Fruit fly (Drosophila melanogaster) whole organism, embryonic: ENCODE results near the gene ftz.
A peak's percentile ranks its signal among the peaks of the same experiment; 100 is the strongest.

ENCODE experiments used
- Ada2b ChIP-seq: fragments of 200-800 bp; sonication (Bioruptor generic); IDR thresholded peaks from 2 replicates; pipeline ENCODE4 v1.3.6; 2022; ENCODE audit warnings: missing biosample characterization, missing genetic modification characterization
- Antp ChIP-seq: fragments of 200-800 bp; sonication (Bioruptor generic); optimal IDR thresholded peaks from 3 replicates; lab custom pipeline; 2016; ENCODE audit warnings: missing biosample characterization, missing genetic modification characterization
- B-H1 ChIP-seq: fragments of 200-800 bp; sonication (Bioruptor generic); IDR thresholded peaks from 3 replicates; pipeline ENCODE4 v1.3.6; 2022; ENCODE audit warnings: missing biosample characterization, missing genetic modification characterization
- Bgb ChIP-seq: fragments of 200-800 bp; sonication (Bioruptor generic); IDR thresholded peaks from 2 replicates; pipeline ENCODE4 v1.3.6; 2022; ENCODE audit warnings: missing biosample characterization, missing genetic modification characterization; ENCODE audit not compliant: partially characterized antibody
- Bteb2 ChIP-seq: fragments of 200-800 bp; sonication (Bioruptor generic); optimal IDR thresholded peaks from 2 replicates; lab custom pipeline; 2016; ENCODE audit warnings: missing biosample characterization, missing genetic modification characterization
- CG10274 ChIP-seq: fragments of 200-800 bp; sonication (Bioruptor generic); optimal IDR thresholded peaks from 3 replicates; lab custom pipeline; 2017; ENCODE audit warnings: missing biosample characterization, mild to moderate bottlenecking, missing genetic modification characterization
- CG10462 ChIP-seq: fragments of 200-800 bp; sonication (Bioruptor generic); optimal IDR thresholded peaks from 2 replicates; lab custom pipeline; 2016; ENCODE audit warnings: missing biosample characterization, missing genetic modification characterization
- CG10979 ChIP-seq: fragments of 200-800 bp; sonication (Bioruptor generic); optimal IDR thresholded peaks from 2 replicates; lab custom pipeline; 2018; ENCODE audit warnings: missing biosample characterization, mild to moderate bottlenecking, missing genetic modification characterization, moderate library complexity
- CG12071 ChIP-seq: fragments of 200-800 bp; sonication (Bioruptor generic); optimal IDR thresholded peaks from 3 replicates; lab custom pipeline; 2018; ENCODE audit warnings: missing biosample characterization, mild to moderate bottlenecking, missing genetic modification characterization
- CG12236 ChIP-seq: fragments of 200-800 bp; sonication (Bioruptor generic); optimal IDR thresholded peaks from 2 replicates; lab custom pipeline; 2016; ENCODE audit warnings: missing biosample characterization, missing genetic modification characterization
- CG14050 ChIP-seq: fragments of 200-800 bp; sonication (Bioruptor generic); IDR thresholded peaks from 3 replicates; pipeline ENCODE4 v1.3.6; 2022; ENCODE audit warnings: missing biosample characterization, missing genetic modification characterization
- CG14860 ChIP-seq: fragments of 200-800 bp; sonication (Bioruptor generic); IDR thresholded peaks from 3 replicates; pipeline ENCODE4 v1.3.6; 2022; ENCODE audit warnings: missing biosample characterization, missing genetic modification characterization; ENCODE audit not compliant: partially characterized antibody
- CG16813 ChIP-seq: fragments of 200-800 bp; sonication (Bioruptor generic); IDR thresholded peaks from 3 replicates; pipeline ENCODE4 v1.3.6; 2022; ENCODE audit warnings: missing biosample characterization, missing genetic modification characterization; ENCODE audit not compliant: partially characterized antibody
- CG18262 ChIP-seq: fragments of 200-800 bp; optimal IDR thresholded peaks from 3 replicates; lab custom pipeline; 2019; ENCODE audit warnings: missing biosample characterization, mild to moderate bottlenecking, missing genetic modification characterization, moderate library complexity
- CG18619 ChIP-seq: fragments of 200-800 bp; sonication (Bioruptor generic); optimal IDR thresholded peaks from 3 replicates; lab custom pipeline; 2017; ENCODE audit warnings: missing biosample characterization, mild to moderate bottlenecking, missing genetic modification characterization
- CG2120 ChIP-seq: fragments of 200-800 bp; sonication (Bioruptor generic); optimal IDR thresholded peaks from 3 replicates; lab custom pipeline; 2016; ENCODE audit warnings: missing biosample characterization, missing genetic modification characterization
- CG31441 ChIP-seq: fragments of 200-800 bp; sonication (Bioruptor generic); IDR thresholded peaks from 2 replicates; pipeline ENCODE4 v1.3.6; 2022; ENCODE audit warnings: missing biosample characterization, missing genetic modification characterization
- CG32532 ChIP-seq: fragments of 200-800 bp; sonication (Bioruptor generic); IDR thresholded peaks from 2 replicates; pipeline ENCODE4 v1.3.6; 2022; ENCODE audit warnings: missing biosample characterization, missing genetic modification characterization
- CG3838 ChIP-seq: fragments of 200-800 bp; sonication (Bioruptor generic); optimal IDR thresholded peaks from 3 replicates; lab custom pipeline; 2016; ENCODE audit warnings: missing biosample characterization, missing genetic modification characterization
- CG4424 ChIP-seq: fragments of 200-800 bp; sonication (Bioruptor generic); optimal IDR thresholded peaks from 3 replicates; lab custom pipeline; 2016; ENCODE audit warnings: missing biosample characterization, missing genetic modification characterization
- CG4854 ChIP-seq: fragments of 200-800 bp; sonication (Bioruptor generic); optimal IDR thresholded peaks from 2 replicates; lab custom pipeline; 2016; ENCODE audit warnings: missing biosample characterization, missing genetic modification characterization, inconsistent platforms
- CG6689 ChIP-seq: fragments of 200-800 bp; sonication (Bioruptor generic); IDR thresholded peaks from 2 replicates; pipeline ENCODE4 v1.3.6; 2022; ENCODE audit warnings: missing biosample characterization, missing genetic modification characterization
- CG6791 ChIP-seq: fragments of 200-800 bp; sonication (Bioruptor generic); IDR thresholded peaks from 3 replicates; pipeline ENCODE4 v1.3.6; 2022; ENCODE audit warnings: missing biosample characterization, missing genetic modification characterization; ENCODE audit not compliant: partially characterized antibody
- CG7839 ChIP-seq: fragments of 200-800 bp; sonication (Bioruptor generic); optimal IDR thresholded peaks from 3 replicates; lab custom pipeline; 2018; ENCODE audit warnings: missing biosample characterization, mild to moderate bottlenecking, missing genetic modification characterization, moderate library complexity
- Dip3 ChIP-seq: fragments of 200-800 bp; sonication (Bioruptor generic); optimal IDR thresholded peaks from 3 replicates; lab custom pipeline; 2016; ENCODE audit warnings: missing biosample characterization, missing genetic modification characterization
- Dll ChIP-seq: fragments of 200-800 bp; sonication (Bioruptor generic); IDR thresholded peaks from 4 replicates; pipeline ENCODE4 v1.3.6; 2022; ENCODE audit warnings: missing biosample characterization, missing genetic modification characterization; ENCODE audit not compliant: partially characterized antibody
- Eip74EF ChIP-seq, 2 experiments: fragments of 200-800 bp in 1 of 2; fragments of >200 bp in 1 of 2; sonication (Bioruptor generic) in 1 of 2; optimal IDR thresholded peaks; 2 replicates each; lab custom pipeline; 2017 to 2019; ENCODE audit warnings: missing biosample characterization in 2 of 2, missing genetic modification characterization in 2 of 2, mild to moderate bottlenecking in 1 of 2, moderate library complexity in 1 of 2
- Hr51 ChIP-seq, 2 experiments: fragments of 200-800 bp; sonication (Bioruptor generic); optimal IDR thresholded peaks; 2 replicates in 1 of 2; 3 replicates in 1 of 2; lab custom pipeline; 2016 to 2018; ENCODE audit warnings: missing biosample characterization in 2 of 2, missing genetic modification characterization in 2 of 2, mild to moderate bottlenecking in 1 of 2, moderate library complexity in 1 of 2
- NFAT ChIP-seq: fragments of 200-800 bp; sonication (Bioruptor generic); IDR thresholded peaks from 2 replicates; pipeline ENCODE4 v1.3.6; 2022; ENCODE audit warnings: missing biosample characterization, missing genetic modification characterization
- Side ChIP-seq: fragments of 200-800 bp; sonication (Bioruptor generic); optimal IDR thresholded peaks from 2 replicates; lab custom pipeline; 2016; ENCODE audit warnings: missing biosample characterization, missing genetic modification characterization
- Sox100B ChIP-seq: fragments of 200-800 bp; sonication (Bioruptor generic); optimal IDR thresholded peaks from 3 replicates; lab custom pipeline; 2018; ENCODE audit warnings: missing biosample characterization, mild to moderate bottlenecking, missing genetic modification characterization
- Sox102F ChIP-seq: fragments of 200-800 bp; sonication (Bioruptor generic); optimal IDR thresholded peaks from 2 replicates; lab custom pipeline; 2018; ENCODE audit warnings: missing biosample characterization, mild to moderate bottlenecking, missing genetic modification characterization, moderate library complexity
- Xrp1 ChIP-seq: fragments of 200-800 bp; sonication (Bioruptor generic); IDR thresholded peaks from 2 replicates; pipeline ENCODE4 v1.3.6; 2022; ENCODE audit warnings: missing biosample characterization, missing genetic modification characterization
- abd-A ChIP-seq: fragments of 200-800 bp; sonication (Bioruptor generic); optimal IDR thresholded peaks from 3 replicates; lab custom pipeline; 2019; ENCODE audit warnings: missing biosample characterization, mild to moderate bottlenecking, missing genetic modification characterization, moderate library complexity
- ap ChIP-seq: fragments of 200-800 bp; sonication (Bioruptor generic); IDR thresholded peaks from 2 replicates; pipeline ENCODE4 v1.3.6; 2022; ENCODE audit warnings: missing biosample characterization, missing genetic modification characterization
- ara ChIP-seq: fragments of 200-800 bp; sonication (Bioruptor generic); IDR thresholded peaks from 2 replicates; pipeline ENCODE4 v1.3.6; 2022; ENCODE audit warnings: missing biosample characterization, missing genetic modification characterization
- ems ChIP-seq: fragments of 200-800 bp; sonication (Bioruptor generic); optimal IDR thresholded peaks from 3 replicates; lab custom pipeline; 2016; ENCODE audit warnings: missing biosample characterization, missing genetic modification characterization
- fd96Cb ChIP-seq: fragments of 200-800 bp; sonication (Bioruptor generic); optimal IDR thresholded peaks from 2 replicates; lab custom pipeline; 2018; ENCODE audit warnings: missing biosample characterization, mild to moderate bottlenecking, missing genetic modification characterization, moderate library complexity
- gem ChIP-seq: fragments of 200-800 bp; sonication (Bioruptor generic); optimal IDR thresholded peaks from 2 replicates; lab custom pipeline; 2019; ENCODE audit warnings: missing biosample characterization, mild to moderate bottlenecking, missing genetic modification characterization, moderate library complexity
- gro ChIP-seq: fragments of 200-800 bp; sonication (Bioruptor generic); optimal IDR thresholded peaks from 2 replicates; lab custom pipeline; 2016; ENCODE audit warnings: missing biosample characterization, missing genetic modification characterization
- her ChIP-seq: fragments of 200-800 bp; sonication (Bioruptor generic); optimal IDR thresholded peaks from 2 replicates; lab custom pipeline; 2016; ENCODE audit warnings: missing biosample characterization, missing genetic modification characterization
- jumu ChIP-seq: fragments of 200-800 bp; sonication (Bioruptor generic); optimal IDR thresholded peaks from 3 replicates; lab custom pipeline; 2016; ENCODE audit warnings: missing biosample characterization, missing genetic modification characterization
- ken ChIP-seq: fragments of 200-800 bp; sonication (Bioruptor generic); IDR thresholded peaks from 3 replicates; pipeline ENCODE4 v1.3.6; 2022; ENCODE audit warnings: missing biosample characterization, missing genetic modification characterization
- knrl ChIP-seq: fragments of 200-800 bp; sonication (Bioruptor generic); IDR thresholded peaks from 3 replicates; pipeline ENCODE4 v1.3.6; 2022; ENCODE audit warnings: missing biosample characterization, missing genetic modification characterization; ENCODE audit not compliant: partially characterized antibody
- luna ChIP-seq: fragments of 200-800 bp; sonication (Bioruptor generic); optimal IDR thresholded peaks from 2 replicates; lab custom pipeline; 2016; ENCODE audit warnings: missing biosample characterization, missing genetic modification characterization
- pb ChIP-seq: fragments of 200-800 bp; sonication (Bioruptor generic); optimal IDR thresholded peaks from 3 replicates; lab custom pipeline; 2016; ENCODE audit warnings: missing biosample characterization, missing genetic modification characterization
- phol ChIP-seq: fragments of 200-800 bp; sonication (Bioruptor generic); optimal IDR thresholded peaks from 3 replicates; lab custom pipeline; 2018; ENCODE audit warnings: missing biosample characterization, mild to moderate bottlenecking, missing genetic modification characterization, moderate library complexity
- sens ChIP-seq: fragments of 200-800 bp; sonication (Bioruptor generic); peaks from one replicate; lab custom pipeline; 2016; ENCODE audit warnings: missing biosample characterization, missing genetic modification characterization
- vfl ChIP-seq: fragments of 200-800 bp; sonication (Bioruptor generic); optimal IDR thresholded peaks from 2 replicates; lab custom pipeline; 2016; ENCODE audit warnings: missing biosample characterization, missing genetic modification characterization

The ftz gene

dm6 chr3R:6816272-6816980, 47.7 kb upstream of the ftz start (continued):
- TF ChIP-seq CG10979 (tag; lab: Kevin White, UChicago) = peak; percentile 62
- TF ChIP-seq ap = 0 out of 2 replicates have a peak, but pooled peaks have one; percentile 26
- TF ChIP-seq Hr51 (GFP tag; optimal IDR thresholded peaks at IDR 0.05; lab: Kevin White, UChicago) = peak in 1 of 2 experiments; percentile 32
- no peak for TF ChIP-seq CG10462
- no peak for TF ChIP-seq Side
- 0 out of 2 replicates have a peak, but pooled peaks have one; percentile 24 for TF ChIP-seq CG32532 (GFP tag; lab: Robert Waterston, UW)
- TF ChIP-seq CG4854 = no peak
- no peak for TF ChIP-seq CG3838 (GFP tag; lab: Kevin White, UChicago)
- peak; percentile 82 for TF ChIP-seq abd-A (tag; lab: Kevin White, UChicago)
- peak; percentile 49; the same call in 1 of the 2 replicates for TF ChIP-seq Bgb (GFP tag; lab: Robert Waterston, UW)
- TF ChIP-seq pb (GFP tag; lab: Kevin White, UChicago) = peak; percentile 27
- TF ChIP-seq CG12236 = no peak
- TF ChIP-seq gro = no peak
- no peak for TF ChIP-seq CG2120 (GFP tag; lab: Kevin White, UChicago)
- no peak for TF ChIP-seq B-H1
- peak; percentile 50; the same call in 1 of the 2 replicates for TF ChIP-seq Xrp1 (GFP tag; lab: Robert Waterston, UW)
- no peak for TF ChIP-seq Dll (GFP tag; lab: Robert Waterston, UW)
- no peak for TF ChIP-seq ems (GFP tag; lab: Kevin White, UChicago)
- TF ChIP-seq CG14860 = no peak
- TF ChIP-seq Dip3 = no peak
- TF ChIP-seq CG10274 (GFP tag; lab: Kevin White, UChicago) = no peak
- TF ChIP-seq Bteb2 (GFP tag; lab: Kevin White, UChicago) = no peak
- no peak for TF ChIP-seq CG12071 (GFP tag; lab: Kevin White, UChicago)
- TF ChIP-seq jumu (GFP tag; lab: Kevin White, UChicago) = no peak
- TF ChIP-seq CG31441 = peak; percentile 58; the same call in 1 of the 2 replicates
- peak; percentile 62 for TF ChIP-seq CG18262 (tag; lab: Kevin White, UChicago)
- TF ChIP-seq Antp (GFP tag; lab: Kevin White, UChicago) = no peak
- 0 out of 2 replicates have a peak, but pooled peaks have one; percentile 10 for TF ChIP-seq CG6689
- TF ChIP-seq CG18619 (GFP tag; lab: Kevin White, UChicago) = peak; percentile 6
- peak; percentile 69 for TF ChIP-seq sens (GFP tag; lab: Kevin White, UChicago)
- 0 out of 2 replicates have a peak, but pooled peaks have one; percentile 21 for TF ChIP-seq ara
- peak; percentile 8; the same call in 1 of the 3 replicates for TF ChIP-seq CG16813 (GFP tag; lab: Robert Waterston, UW)
- TF ChIP-seq gem (tag; lab: Kevin White, UChicago) = peak; percentile 58
- peak; percentile 15 for TF ChIP-seq CG4424
- peak; percentile 17 for TF ChIP-seq her (GFP tag; lab: Kevin White, UChicago)
- TF ChIP-seq vfl = no peak
- TF ChIP-seq Ada2b (GFP tag; lab: Robert Waterston, UW) = no peak
- TF ChIP-seq fd96Cb (tag; lab: Kevin White, UChicago) = peak; percentile 24
- TF ChIP-seq Eip74EF (GFP tag; optimal IDR thresholded peaks at IDR 0.05; lab: Kevin White, UChicago) = no peak
- TF ChIP-seq NFAT = no peak
- TF ChIP-seq knrl = no peak
- peak; percentile 30 for TF ChIP-seq Sox100B (GFP tag; lab: Kevin White, UChicago)
- no peak for TF ChIP-seq CG14050 (GFP tag; lab: Robert Waterston, UW)
- peak; percentile 46; the same call in 1 of the 3 replicates for TF ChIP-seq CG6791 (GFP tag; lab: Robert Waterston, UW)
- TF ChIP-seq luna (GFP tag; lab: Kevin White, UChicago) = no peak
- TF ChIP-seq ken (GFP tag; lab: Robert Waterston, UW) = 0 out of 3 replicates have a peak, but pooled peaks have one; percentile 14
- TF ChIP-seq Sox102F (GFP tag; lab: Kevin White, UChicago) = peak; percentile 18
- TF ChIP-seq phol (tag; lab: Kevin White, UChicago) = peak; percentile 27
- TF ChIP-seq CG7839 (tag; lab: Kevin White, UChicago) = peak; percentile 24
